Fruit fly (Drosophila melanogaster) whole organism, pupa: ENCODE data around the gene rngo.

Source experiments
- CG10348 ChIP-seq: fragments of 200-800 bp; sonication (Bioruptor generic); IDR thresholded peaks from 2 replicates; pipeline ENCODE4 v1.3.6; 2022; ENCODE audit warnings: missing biosample characterization, missing genetic modification characterization
- CG12605 ChIP-seq: fragments of 200-800 bp; sonication (Bioruptor generic); IDR thresholded peaks from 2 replicates; pipeline ENCODE4 v1.3.6; 2022; ENCODE audit warnings: missing biosample characterization, missing genetic modification characterization
- CG13204 ChIP-seq: fragments of 200-800 bp; sonication (Bioruptor generic); optimal IDR thresholded peaks from 2 replicates; lab custom pipeline; 2018; ENCODE audit warnings: missing biosample characterization, mild to moderate bottlenecking, missing genetic modification characterization, moderate library complexity
- CG14655 ChIP-seq: fragments of 200-800 bp; sonication (Bioruptor generic); optimal IDR thresholded peaks from 3 replicates; lab custom pipeline; 2017; ENCODE audit warnings: mild to moderate bottlenecking, missing biosample characterization, missing genetic modification reagents, missing genetic modification characterization
- CG15710 ChIP-seq: fragments of 200-800 bp; sonication (Bioruptor generic); optimal IDR thresholded peaks from 2 replicates; lab custom pipeline; 2018; ENCODE audit warnings: missing biosample characterization, mild to moderate bottlenecking, missing genetic modification characterization, moderate library complexity
- CG17806 ChIP-seq: fragments of 200-800 bp; sonication (Bioruptor generic); optimal IDR thresholded peaks from 2 replicates; lab custom pipeline; 2018; ENCODE audit warnings: missing biosample characterization, mild to moderate bottlenecking, missing genetic modification characterization, moderate library complexity
- CG32121 ChIP-seq: fragments of 200-800 bp; sonication (Bioruptor generic); IDR thresholded peaks from 2 replicates; pipeline ENCODE4 v1.3.6; 2022; ENCODE audit warnings: missing biosample characterization, missing genetic modification characterization
- CG34367 ChIP-seq: fragments of 200-800 bp; sonication (Bioruptor generic); optimal IDR thresholded peaks from 2 replicates; lab custom pipeline; 2018; ENCODE audit warnings: missing biosample characterization, mild to moderate bottlenecking, missing genetic modification characterization
- CG4496 ChIP-seq: fragments of 200-800 bp; sonication (Bioruptor generic); IDR thresholded peaks from 3 replicates; pipeline ENCODE4 v1.3.6; 2022; ENCODE audit warnings: missing biosample characterization, missing genetic modification characterization
- CG8159 ChIP-seq: fragments of 200-800 bp; sonication (Bioruptor generic); optimal IDR thresholded peaks from 3 replicates; lab custom pipeline; 2018; ENCODE audit warnings: missing biosample characterization, mild to moderate bottlenecking, missing genetic modification characterization, moderate library complexity
- CG8301 ChIP-seq: fragments of 200-800 bp; sonication (Bioruptor generic); optimal IDR thresholded peaks from 2 replicates; lab custom pipeline; 2018; ENCODE audit warnings: missing biosample characterization, mild to moderate bottlenecking, missing genetic modification characterization
- CG9948 ChIP-seq: fragments of 200-800 bp; sonication (Bioruptor generic); optimal IDR thresholded peaks from 2 replicates; lab custom pipeline; 2018; ENCODE audit warnings: missing biosample characterization, mild to moderate bottlenecking, missing genetic modification characterization, moderate library complexity
- D1 ChIP-seq: fragments of 200-800 bp; sonication (Bioruptor generic); optimal IDR thresholded peaks from 2 replicates; lab custom pipeline; 2018; ENCODE audit warnings: missing biosample characterization, mild to moderate bottlenecking, missing genetic modification characterization, moderate library complexity
- EcR ChIP-seq: fragments of 200-800 bp; sonication (Bioruptor generic); optimal IDR thresholded peaks from 3 replicates; lab custom pipeline; 2019; ENCODE audit warnings: missing biosample characterization, missing genetic modification characterization, mild to moderate bottlenecking, moderate library complexity, missing genetic modification reagents
- Ets98B ChIP-seq: fragments of 200-800 bp; sonication (Bioruptor generic); IDR thresholded peaks from 2 replicates; pipeline ENCODE4 v1.3.6; 2022; ENCODE audit warnings: missing biosample characterization, missing genetic modification characterization
- Pif1A ChIP-seq: fragments of 200-800 bp; sonication (Bioruptor generic); optimal IDR thresholded peaks from 3 replicates; lab custom pipeline; 2016; ENCODE audit warnings: missing biosample characterization, missing genetic modification characterization
- Pif1B ChIP-seq: fragments of 200-800 bp; sonication (Bioruptor generic); optimal IDR thresholded peaks from 3 replicates; lab custom pipeline; 2016; ENCODE audit warnings: missing biosample characterization, missing genetic modification characterization
- Snoo ChIP-seq: fragments of 200-800 bp; sonication (Bioruptor generic); optimal IDR thresholded peaks from 3 replicates; lab custom pipeline; 2017; ENCODE audit warnings: missing biosample characterization, mild to moderate bottlenecking, missing genetic modification characterization, inconsistent platforms
- fd96Ca ChIP-seq: fragments of 200-800 bp; sonication (Bioruptor generic); IDR thresholded peaks from 3 replicates; pipeline ENCODE4 v1.3.6; 2022; ENCODE audit warnings: missing biosample characterization, missing genetic modification characterization
- gl ChIP-seq: fragments of 200-800 bp; sonication (Bioruptor generic); optimal IDR thresholded peaks from 2 replicates; lab custom pipeline; 2018; ENCODE audit warnings: missing biosample characterization, mild to moderate bottlenecking, missing genetic modification characterization
- rn ChIP-seq: fragments of 200-800 bp; sonication (Bioruptor generic); IDR thresholded peaks from 2 replicates; pipeline ENCODE4 v1.3.6; 2022; ENCODE audit warnings: missing biosample characterization, missing genetic modification characterization

rngo gene

DNA sequence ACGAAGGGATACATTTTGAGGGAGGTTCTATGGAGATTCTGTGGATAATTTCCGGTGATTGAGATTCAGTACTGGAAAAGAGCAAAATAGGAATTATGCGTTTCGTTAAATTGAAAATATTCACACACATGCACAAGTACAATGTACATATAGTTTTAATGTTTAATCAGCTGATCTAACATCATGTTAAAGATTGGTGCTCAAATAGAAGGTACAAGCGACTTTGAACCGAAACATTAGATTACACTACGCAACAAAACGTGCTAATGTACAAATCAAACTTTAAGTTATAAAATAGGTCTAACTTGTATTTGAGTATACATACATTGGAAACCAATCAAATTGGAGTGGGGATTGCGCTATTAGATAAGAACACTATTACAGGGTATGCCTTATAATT is 21.2 kb upstream of the rngo start:
- no peak for TF ChIP-seq CG32121 (GFP tag; lab: Robert Waterston, UW)
- no peak for TF ChIP-seq Pif1A
- no peak for TF ChIP-seq D1
- no peak for TF ChIP-seq CG15710 (tag; lab: Kevin White, UChicago)
- no peak for TF ChIP-seq Snoo (tag; lab: Kevin White, UChicago)
- TF ChIP-seq gl (tag; lab: Kevin White, UChicago) = no peak
- TF ChIP-seq CG8159 (tag; lab: Kevin White, UChicago) = no peak
- TF ChIP-seq EcR (GFP tag; lab: Kevin White, UChicago) = no peak

DNA sequence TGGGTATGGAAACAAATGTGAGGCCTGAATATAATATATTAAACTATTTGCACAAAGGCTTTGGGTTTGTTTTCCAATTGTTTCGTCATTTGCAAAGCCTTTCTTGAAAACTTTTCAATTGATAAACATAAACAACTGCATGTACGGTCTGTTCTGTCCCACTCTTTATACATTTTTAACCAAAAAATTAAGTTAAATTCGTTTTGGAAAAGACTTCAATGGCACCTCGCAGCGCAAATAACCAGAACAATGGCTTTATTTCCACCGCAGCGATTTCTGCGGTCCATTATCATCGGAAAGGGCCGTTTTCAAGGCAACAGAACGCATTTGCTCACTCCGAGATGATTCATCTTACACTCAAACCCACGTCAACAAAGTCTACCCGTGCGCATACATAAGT is 20.4 kb upstream of the rngo start:
- TF ChIP-seq CG34367 (tag; lab: Kevin White, UChicago) (no peak), EcR (GFP tag; lab: Kevin White, UChicago) (peak; percentile 56)

dm6 chrX:16421899-16422412 is 19.3 kb upstream of the rngo start, which contains the start of gene AnxB11:
TSS of gene AnxB11 (minus strand) at chrX:16422265.
- TF ChIP-seq CG17806 (tag; lab: Kevin White, UChicago) (no peak), CG12605 (GFP tag; lab: Robert Waterston, UW) (0 out of 2 replicates have a peak, but pooled peaks have one; percentile 3)

DNA sequence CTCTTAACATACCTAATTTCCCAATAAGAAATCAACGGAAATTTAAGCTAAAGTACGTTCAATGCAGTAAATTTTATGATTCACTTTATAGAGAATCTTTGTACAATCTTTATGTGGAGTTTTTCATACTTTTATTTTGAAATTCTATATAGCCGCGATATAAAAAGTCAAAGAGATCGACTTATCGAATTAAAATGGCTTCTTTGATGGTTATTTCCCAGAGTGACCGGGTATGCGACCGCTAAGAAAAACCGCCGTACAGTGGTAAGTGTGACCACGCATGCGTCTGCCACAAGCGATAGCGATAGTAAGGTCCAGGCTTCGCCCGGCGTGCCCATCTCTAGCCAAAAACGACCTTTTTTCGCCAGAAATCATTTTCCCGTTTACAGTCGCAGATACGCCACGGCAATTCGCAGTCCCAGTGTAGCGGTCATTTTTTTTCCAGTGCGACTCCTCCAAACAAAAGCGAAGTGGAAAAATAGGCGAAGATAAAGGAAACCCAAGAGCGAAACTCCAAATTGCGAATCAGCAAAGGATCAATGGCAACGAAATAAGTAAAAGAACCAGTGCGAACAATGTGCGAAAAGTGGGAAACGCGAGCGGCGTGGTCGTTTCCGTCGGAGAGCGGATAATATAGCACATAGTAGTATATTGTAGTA is 18.6 kb upstream of the rngo start, which contains the start of gene hang:
TSS of gene hang (plus strand) at position 366 of the 659 bp plus-strand sequence.
- TF ChIP-seq EcR (GFP tag; lab: Kevin White, UChicago) (peak; percentile 17), CG8159 (tag; lab: Kevin White, UChicago) (peak; percentile 8), Snoo (tag; lab: Kevin White, UChicago) (peak; percentile 2), fd96Ca (GFP tag; lab: Robert Waterston, UW) (0 out of 3 replicates have a peak, but pooled peaks have one; percentile 35), CG14655 (GFP tag; lab: Kevin White, UChicago) (no peak), CG9948 (tag; lab: Kevin White, UChicago) (no peak), D1 (no peak), Ets98B (GFP tag; lab: Robert Waterston, UW) (peak; percentile 4; the same call in 1 of the 2 replicates), Pif1B (GFP tag; lab: Kevin White, UChicago) (peak; percentile 23), CG17806 (tag; lab: Kevin White, UChicago) (no peak), gl (tag; lab: Kevin White, UChicago) (no peak), CG4496 (GFP tag; lab: Robert Waterston, UW) (peak; percentile 70), Pif1A (peak; percentile 26)

DNA sequence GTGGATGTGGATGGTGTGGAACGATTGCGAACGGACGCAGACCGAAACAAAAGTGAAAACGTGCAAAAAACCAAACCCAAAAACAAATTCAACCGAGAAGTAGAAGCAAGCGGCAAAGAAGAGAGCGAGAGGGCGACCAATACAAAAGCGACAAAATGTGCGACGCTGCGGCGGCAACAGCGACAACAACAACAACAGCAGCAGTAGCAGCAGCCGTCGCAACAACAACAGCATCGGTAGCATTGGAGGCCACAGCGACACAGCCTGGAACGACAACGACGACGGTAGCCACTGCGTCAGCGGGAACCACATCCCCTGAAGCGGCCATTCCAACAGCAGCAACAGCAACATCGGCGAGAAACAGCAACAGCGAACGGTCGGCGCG is 18.1 kb upstream of the rngo start:
- TF ChIP-seq CG34367 (tag; lab: Kevin White, UChicago) = no peak
- no peak for TF ChIP-seq CG8301 (tag; lab: Kevin White, UChicago)
- peak; percentile 81 for TF ChIP-seq fd96Ca (GFP tag; lab: Robert Waterston, UW)
- peak; percentile 79; the same call in 1 of the 2 replicates for TF ChIP-seq Ets98B (GFP tag; lab: Robert Waterston, UW)
- no peak for TF ChIP-seq EcR (GFP tag; lab: Kevin White, UChicago)
- TF ChIP-seq gl (tag; lab: Kevin White, UChicago) = no peak
- no peak for TF ChIP-seq Pif1B (GFP tag; lab: Kevin White, UChicago)
- no peak for TF ChIP-seq CG9948 (tag; lab: Kevin White, UChicago)
- no peak for TF ChIP-seq CG10348 (GFP tag; lab: Robert Waterston, UW)
- TF ChIP-seq CG4496 (GFP tag; lab: Robert Waterston, UW) = peak; percentile 69
- peak; percentile 19; the same call in 1 of the 2 replicates for TF ChIP-seq CG12605 (GFP tag; lab: Robert Waterston, UW)
- TF ChIP-seq CG8159 (tag; lab: Kevin White, UChicago) = no peak
- peak; percentile 63 for TF ChIP-seq CG13204 (GFP tag; lab: Kevin White, UChicago)
- no peak for TF ChIP-seq Pif1A
- no peak for TF ChIP-seq CG14655 (GFP tag; lab: Kevin White, UChicago)
- no peak for TF ChIP-seq CG15710 (tag; lab: Kevin White, UChicago)
- no peak for TF ChIP-seq Snoo (tag; lab: Kevin White, UChicago)
- TF ChIP-seq D1 = no peak
- peak; percentile 79 for TF ChIP-seq CG32121 (GFP tag; lab: Robert Waterston, UW)
- TF ChIP-seq rn (GFP tag; lab: Robert Waterston, UW) = no peak
- TF ChIP-seq CG17806 (tag; lab: Kevin White, UChicago) = no peak

- TF ChIP-seq CG15710 (tag; lab: Kevin White, UChicago) = no peak
- no peak for TF ChIP-seq rn (GFP tag; lab: Robert Waterston, UW)
- TF ChIP-seq CG17806 (tag; lab: Kevin White, UChicago) = no peak
- no peak for TF ChIP-seq Pif1B (GFP tag; lab: Kevin White, UChicago)
- TF ChIP-seq CG4496 (GFP tag; lab: Robert Waterston, UW) = 0 out of 3 replicates have a peak, but pooled peaks have one; percentile 9
- TF ChIP-seq CG13204 (GFP tag; lab: Kevin White, UChicago) = peak; percentile 58
Observed at dm6 chrX:16424296-16424695, 16.9 kb upstream of the rngo start.
